Worm (Caenorhabditis elegans) whole organism, late embryonic: ENCODE results near the gene T01D3.3.

Experiments used
- F13H6.1 ChIP-seq: sonication (generic microtip); optimal IDR thresholded peaks from 2 replicates; lab custom pipeline; 2016; ENCODE audit warnings: missing genetic modification characterization, missing compliant biosample characterization
- ama-1 ChIP-seq: fragments of 150-350 bp; optimal IDR thresholded peaks from 2 replicates; lab custom pipeline; 2014
- ceh-14 ChIP-seq: sonication (generic microtip); optimal IDR thresholded peaks from 2 replicates; lab custom pipeline; 2016; ENCODE audit warnings: missing genotype, missing genetic modification characterization, missing compliant biosample characterization
- ceh-18 ChIP-seq: sonication (generic microtip); optimal IDR thresholded peaks from 2 replicates; lab custom pipeline; 2016; ENCODE audit warnings: missing genetic modification characterization, missing compliant biosample characterization
- ceh-22 ChIP-seq: sonication (generic microtip); optimal IDR thresholded peaks from 2 replicates; lab custom pipeline; 2017; ENCODE audit warnings: missing biosample characterization, missing genetic modification characterization
- ceh-24 ChIP-seq: sonication (generic microtip); optimal IDR thresholded peaks from 2 replicates; lab custom pipeline; 2016; ENCODE audit warnings: mild to moderate bottlenecking, missing genetic modification characterization, missing compliant biosample characterization
- ceh-31 ChIP-seq: sonication (generic microtip); optimal IDR thresholded peaks from 2 replicates; lab custom pipeline; 2016; ENCODE audit warnings: missing genetic modification characterization, missing compliant biosample characterization
- ceh-34 ChIP-seq: sonication (generic microtip); optimal IDR thresholded peaks from 2 replicates; lab custom pipeline; 2016; ENCODE audit warnings: mild to moderate bottlenecking, missing genetic modification characterization, missing compliant biosample characterization
- ceh-48 ChIP-seq: sonication (generic microtip); optimal IDR thresholded peaks from 2 replicates; lab custom pipeline; 2016; ENCODE audit warnings: missing genetic modification characterization, inconsistent platforms, missing compliant biosample characterization
- dmd-4 ChIP-seq: sonication (generic microtip); optimal IDR thresholded peaks from 2 replicates; lab custom pipeline; 2016; ENCODE audit warnings: borderline replicate concordance, missing genetic modification characterization, missing compliant biosample characterization
- fax-1 ChIP-seq: sonication (generic microtip); optimal IDR thresholded peaks from 2 replicates; lab custom pipeline; 2016; ENCODE audit warnings: missing genotype, missing genetic modification characterization, missing compliant biosample characterization
- gmeb-2 ChIP-seq: sonication (generic microtip); optimal IDR thresholded peaks from 2 replicates; lab custom pipeline; 2016; ENCODE audit warnings: missing genetic modification characterization, inconsistent platforms, missing compliant biosample characterization
- hlh-13 ChIP-seq: fragments of 200-800 bp; sonication (Bioruptor generic); optimal IDR thresholded peaks from 2 replicates; lab custom pipeline; 2018; ENCODE audit warnings: mild to moderate bottlenecking, missing genetic modification characterization, missing compliant biosample characterization
- mec-3 ChIP-seq: sonication (generic microtip); optimal IDR thresholded peaks from 2 replicates; lab custom pipeline; 2016; ENCODE audit warnings: borderline replicate concordance, missing genetic modification characterization, missing compliant biosample characterization
- nhr-11 ChIP-seq: fragments of 150-350 bp; optimal IDR thresholded peaks from 2 replicates; lab custom pipeline; 2014; ENCODE audit warnings: missing biosample characterization, missing genetic modification characterization
- nhr-232 ChIP-seq: sonication (generic microtip); optimal IDR thresholded peaks from 2 replicates; lab custom pipeline; 2016; ENCODE audit warnings: missing genetic modification characterization, missing compliant biosample characterization
- npax-4 ChIP-seq: sonication (generic microtip); optimal IDR thresholded peaks from 2 replicates; lab custom pipeline; 2016; ENCODE audit warnings: missing genetic modification characterization, missing compliant biosample characterization
- odd-2 ChIP-seq: sonication (generic microtip); optimal IDR thresholded peaks from 2 replicates; lab custom pipeline; 2017; ENCODE audit warnings: antibody characterized with exemption, mild to moderate bottlenecking, missing genetic modification characterization, missing compliant biosample characterization
- pqm-1 ChIP-seq: sonication (generic microtip); optimal IDR thresholded peaks from 2 replicates; lab custom pipeline; 2016; ENCODE audit warnings: missing genetic modification characterization, missing compliant biosample characterization
- pros-1 ChIP-seq: fragments of 150-350 bp; optimal IDR thresholded peaks from 2 replicates; lab custom pipeline; 2014; ENCODE audit warnings: missing biosample characterization, missing genetic modification reagents, missing genetic modification characterization
- rnt-1 ChIP-seq: sonication (generic microtip); optimal IDR thresholded peaks from 2 replicates; lab custom pipeline; 2016; ENCODE audit warnings: missing genetic modification characterization, missing compliant biosample characterization
- sox-2 ChIP-seq: fragments of 200-800 bp; sonication (Bioruptor generic); IDR thresholded peaks from 2 replicates; pipeline ENCODE4 v1.3.6; 2022; ENCODE audit warnings: missing genetic modification reagents, missing genetic modification characterization, missing compliant biosample characterization
- unc-42 ChIP-seq: sonication (generic microtip); optimal IDR thresholded peaks from 2 replicates; lab custom pipeline; 2016; ENCODE audit warnings: missing genotype, missing genetic modification characterization, missing compliant biosample characterization
- unc-55 ChIP-seq: sonication (generic microtip); optimal IDR thresholded peaks from 2 replicates; lab custom pipeline; 2017; ENCODE audit warnings: missing biosample characterization, missing genetic modification reagents, missing genetic modification characterization
- zip-5 ChIP-seq: sonication (generic microtip); optimal IDR thresholded peaks from 2 replicates; lab custom pipeline; 2016; ENCODE audit warnings: missing genetic modification characterization, missing compliant biosample characterization
- ztf-16 ChIP-seq: sonication (generic microtip); optimal IDR thresholded peaks from 2 replicates; lab custom pipeline; 2017; ENCODE audit warnings: missing genetic modification characterization, missing compliant biosample characterization

The T01D3.3 gene

ce11 chrV:13751811-13752210 lies 47.7 kb downstream of the T01D3.3 start, which contains the start of gene cld-9:
Gene cld-9, minus strand, starts transcription at chrV:13751891.
- TF ChIP-seq zip-5 (no peak), mec-3 (no peak), nhr-11 (tag; lab: Kevin White, UChicago) (no peak), ceh-22 (tag; lab: Kevin White, UChicago) (no peak), nhr-232 (no peak)

ce11 chrV:13753481-13753880 lies 49.4 kb downstream of the T01D3.3 start, which contains the start of gene F20G2.1:
Gene F20G2.1, minus strand, starts transcription at chrV:13753581.
- TF ChIP-seq F13H6.1 (tag; lab: Kevin White, UChicago) (no peak), odd-2 (tag; lab: Kevin White, UChicago) (no peak), fax-1 (tag; lab: Kevin White, UChicago) (no peak), ceh-18 (tag; lab: Kevin White, UChicago) (no peak), nhr-11 (tag; lab: Kevin White, UChicago) (no peak)

DNA sequence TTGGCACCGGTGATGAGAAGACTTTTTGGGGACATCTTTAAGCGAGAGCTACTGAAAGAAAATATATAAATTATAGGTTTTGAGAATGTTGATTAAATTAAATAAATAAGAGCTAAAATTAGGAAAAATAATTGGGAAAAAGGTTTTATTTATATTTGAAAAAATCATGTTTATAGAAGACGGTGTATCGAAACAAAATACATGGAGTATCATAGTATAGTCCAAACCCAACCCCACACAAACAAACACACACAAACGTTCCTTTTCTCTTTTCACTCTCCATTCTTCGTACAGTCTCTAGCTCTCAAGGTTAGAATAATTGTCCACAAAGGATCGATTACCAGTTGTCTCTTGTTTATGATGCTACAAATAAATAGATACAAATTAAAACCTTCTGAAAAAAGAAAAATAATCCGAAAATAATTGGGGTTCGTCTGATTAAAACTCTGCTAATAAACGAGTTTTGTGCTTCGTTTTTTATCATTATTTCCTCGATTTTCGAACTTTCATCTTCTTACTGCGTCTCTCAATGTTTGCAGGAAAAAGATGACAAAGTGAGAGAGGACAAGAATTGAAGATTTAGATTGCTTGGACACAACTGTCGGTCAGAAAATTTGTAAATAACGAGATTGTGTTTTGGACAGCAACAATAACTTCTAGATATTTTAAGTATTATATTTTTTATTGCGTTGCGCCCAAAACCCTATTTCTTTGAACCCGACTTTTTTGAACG lies 52.5 kb downstream of the T01D3.3 start, which contains the start of gene F20G2.2:
F20G2.2 (minus strand) TSS at position 51 of the 733 bp plus-strand sequence.
- TF ChIP-seq dmd-4 (tag; lab: Kevin White, UChicago): no peak
- TF ChIP-seq pros-1 (tag; lab: Kevin White, UChicago): no peak
- TF ChIP-seq ceh-22 (tag; lab: Kevin White, UChicago): no peak
- TF ChIP-seq ceh-34 (tag; lab: Kevin White, UChicago): no peak
- TF ChIP-seq fax-1 (tag; lab: Kevin White, UChicago): no peak
- TF ChIP-seq ceh-24 (tag; lab: Kevin White, UChicago): no peak
- TF ChIP-seq hlh-13 (GFP tag; lab: Kevin White, UChicago): no peak
- no peak for TF ChIP-seq rnt-1 (tag; lab: Kevin White, UChicago)
- TF ChIP-seq gmeb-2 (tag; lab: Kevin White, UChicago): no peak
- TF ChIP-seq pqm-1: no peak

DNA sequence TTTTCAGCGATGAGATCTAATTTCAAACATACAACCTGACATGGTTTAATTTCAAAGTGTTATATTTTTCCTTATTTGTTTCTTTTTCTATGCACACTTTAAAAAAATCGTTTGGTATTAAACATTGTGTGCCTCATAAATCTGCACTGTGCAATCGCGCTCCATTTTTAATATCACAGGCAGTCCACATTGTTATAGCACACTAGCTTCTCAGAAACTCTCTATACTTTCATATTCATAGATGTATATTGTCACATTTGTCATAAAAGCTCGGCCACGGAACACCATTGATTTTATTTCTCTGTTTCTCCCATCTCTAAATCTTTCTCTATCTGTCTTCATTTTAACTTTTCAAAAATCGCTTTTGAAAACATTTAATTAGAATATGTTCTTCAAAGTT lies 53.3 kb downstream of the T01D3.3 start:
- peak; percentile 22 for TF ChIP-seq ceh-48 (tag; lab: Kevin White, UChicago)
- no peak for TF ChIP-seq npax-4 (tag; lab: Kevin White, UChicago)
- TF ChIP-seq unc-42 (tag; lab: Kevin White, UChicago): peak; percentile 11
- no peak for TF ChIP-seq ceh-14 (tag; lab: Kevin White, UChicago)
- TF ChIP-seq ceh-31: no peak
- TF ChIP-seq ama-1: no peak
- no peak for TF ChIP-seq ztf-16 (tag; lab: Kevin White, UChicago)
- TF ChIP-seq ceh-34 (tag; lab: Kevin White, UChicago): no peak
- peak; percentile 9 for TF ChIP-seq unc-55 (GFP tag; lab: Kevin White, UChicago)
- no peak for TF ChIP-seq sox-2 (GFP tag; lab: Robert Waterston, UW)
